Worm (Caenorhabditis elegans) whole organism, L4 larva: ENCODE data around the gene ZK105.5.

Experiments
- ZK546.5 ChIP-seq, 2 experiments: sonication (generic microtip); optimal IDR thresholded peaks; 2 replicates each; lab custom pipeline; 2017; ENCODE audit warnings: missing biosample characterization in 2 of 2, missing genetic modification characterization in 2 of 2
- lin-13 ChIP-seq: fragments of 150-350 bp; optimal IDR thresholded peaks from 2 replicates; lab custom pipeline; 2014; ENCODE audit warnings: missing biosample characterization, missing genetic modification reagents, missing genetic modification characterization
- lsy-2 ChIP-seq, 2 experiments: fragments of 150-350 bp in 1 of 2; sonication (generic microtip) in 1 of 2; optimal IDR thresholded peaks; 2 replicates each; lab custom pipeline; 2014 to 2017; ENCODE audit warnings: missing biosample characterization in 2 of 2, missing genetic modification characterization in 2 of 2
- nhr-28 ChIP-seq: fragments of 150-350 bp; optimal IDR thresholded peaks from 2 replicates; lab custom pipeline; 2014; ENCODE audit warnings: missing biosample characterization, missing genetic modification characterization
- unc-62 ChIP-seq, 3 experiments: fragments of 150-350 bp in 1 of 3; sonication (generic microtip); optimal IDR thresholded peaks in 2 of 3; peaks in 1 of 3; 1 replicate in 1 of 3; 2 replicates in 2 of 3; lab custom pipeline; 2014 to 2017; ENCODE audit warnings: missing biosample characterization in 3 of 3, missing genetic modification characterization in 3 of 3, missing genetic modification reagents in 3 of 3, missing genotype in 1 of 3
- vab-7 ChIP-seq: fragments of 200-800 bp; sonication (Bioruptor generic); IDR thresholded peaks from 2 replicates; pipeline ENCODE4 v1.3.6; 2022; ENCODE audit warnings: missing genetic modification reagents, missing genetic modification characterization, missing compliant biosample characterization
- ztf-7 ChIP-seq: fragments of 150-350 bp; optimal IDR thresholded peaks from 2 replicates; lab custom pipeline; 2014; ENCODE audit warnings: missing biosample characterization, missing genetic modification characterization

DNA sequence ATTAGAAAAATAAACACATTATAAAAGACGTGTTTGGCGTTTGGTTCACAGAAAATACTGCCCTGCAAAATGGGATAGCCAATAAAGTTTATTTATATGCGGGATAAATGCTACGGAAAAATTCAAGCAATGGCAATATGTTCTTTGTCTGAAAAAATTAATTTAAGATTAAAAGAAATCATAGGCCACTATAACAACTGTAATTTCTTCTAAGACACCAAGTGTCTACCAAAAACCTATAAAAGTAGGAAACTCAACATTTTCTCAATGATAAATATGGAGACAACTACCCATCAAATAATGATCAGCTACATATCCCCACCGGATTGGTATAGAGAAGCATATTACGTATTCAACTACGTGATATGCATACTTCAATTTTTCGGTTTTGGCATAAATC, 12.2 kb downstream of the ZK105.5 start, which contains the start of gene srw-3:
- TF ChIP-seq ZK546.5 (tag; optimal IDR thresholded peaks at IDR 0.05; lab: Kevin White, UChicago) = no peak
- TF ChIP-seq vab-7 = no peak
- TF ChIP-seq lsy-2 (tag; optimal IDR thresholded peaks at IDR 0.05; lab: Kevin White, UChicago) = no peak
- TF ChIP-seq unc-62 (GFP tag; optimal IDR thresholded peaks at IDR 0.05 in 1 of 2; lab: Kevin White, UChicago) = no peak
- no peak for TF ChIP-seq unc-62 (tag; optimal IDR thresholded peaks at IDR 0.05; lab: Kevin White, UChicago)
- no peak for TF ChIP-seq ztf-7
- TF ChIP-seq nhr-28 = no peak
- TF ChIP-seq lin-13 (GFP tag; lab: Kevin White, UChicago) = no peak
